Worm (Caenorhabditis elegans) whole organism, midembryonic: ENCODE data around the gene F34D10.8.

ENCODE experiments used
- T22C8.4 ChIP-seq: fragments of 200-800 bp; sonication (Bioruptor generic); IDR thresholded peaks from 2 replicates; pipeline ENCODE4 v1.3.6; 2022; ENCODE audit warnings: missing genetic modification characterization, missing compliant biosample characterization
- cog-1 ChIP-seq: sonication (generic microtip); optimal IDR thresholded peaks from 2 replicates; lab custom pipeline; 2016; ENCODE audit warnings: missing genetic modification characterization, missing compliant biosample characterization
- flt-1 ChIP-seq: fragments of 200-800 bp; sonication (Bioruptor generic); IDR thresholded peaks from 2 replicates; pipeline ENCODE4 v1.3.6; 2022; ENCODE audit warnings: missing genetic modification characterization, missing compliant biosample characterization
- klf-2 ChIP-seq: fragments of 200-800 bp; sonication (Bioruptor generic); conservative IDR thresholded peaks from 2 replicates; pipeline ENCODE4 v1.3.6; 2022; ENCODE audit warnings: missing genetic modification reagents, missing genetic modification characterization, missing compliant biosample characterization
- med-1 ChIP-seq: sonication (generic microtip); optimal IDR thresholded peaks from 2 replicates; lab custom pipeline; 2017; ENCODE audit warnings: missing genetic modification characterization, mild to moderate bottlenecking, missing compliant biosample characterization, antibody characterized with exemption, missing genetic modification reagents; ENCODE audit not compliant: insufficient read depth
- ref-1 ChIP-seq: fragments of 200-800 bp; sonication (Bioruptor generic); conservative IDR thresholded peaks from 2 replicates; pipeline ENCODE4 v1.3.6; 2022; ENCODE audit warnings: missing genetic modification reagents, missing genetic modification characterization, missing compliant biosample characterization
- tab-1 ChIP-seq: fragments of 200-800 bp; sonication (Bioruptor generic); IDR thresholded peaks from 2 replicates; pipeline ENCODE4 v1.3.6; 2022; ENCODE audit warnings: missing genetic modification characterization, missing compliant biosample characterization
- ztf-29 ChIP-seq: fragments of 200-800 bp; sonication (Bioruptor generic); IDR thresholded peaks from 2 replicates; pipeline ENCODE4 v1.3.6; 2022; ENCODE audit warnings: missing genetic modification reagents, missing genetic modification characterization, missing compliant biosample characterization

DNA sequence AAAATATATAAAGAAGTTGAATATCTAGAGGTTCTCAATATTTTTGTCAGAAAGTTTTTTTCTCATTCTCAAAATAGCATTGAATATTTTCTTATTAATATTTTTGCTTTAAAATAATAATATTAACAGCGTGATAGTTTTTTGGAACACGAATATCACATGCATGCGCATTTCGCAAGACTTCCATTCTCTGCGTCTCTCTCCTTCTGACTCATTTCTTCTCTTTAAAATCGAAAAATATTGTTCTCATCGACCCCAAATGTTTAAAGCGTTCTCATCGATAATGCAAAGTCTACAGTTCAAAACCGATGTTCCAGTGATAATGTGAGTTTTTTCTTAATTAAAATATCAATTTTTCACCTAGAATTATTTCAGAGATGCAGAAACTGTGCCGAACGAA lies 27.2 kb upstream of the F34D10.8 start, which contains the start of gene C14B1.3:
- TF ChIP-seq tab-1 (GFP tag; lab: Robert Waterston, UW) = no peak
- no peak for TF ChIP-seq ref-1
- TF ChIP-seq cog-1 (tag; lab: Kevin White, UChicago) = no peak
- no peak for TF ChIP-seq T22C8.4 (GFP tag; lab: Robert Waterston, UW)
- TF ChIP-seq klf-2 = no peak
- no peak for TF ChIP-seq ztf-29 (GFP tag; lab: Robert Waterston, UW)
- no peak for TF ChIP-seq flt-1 (GFP tag; lab: Robert Waterston, UW)
- TF ChIP-seq med-1 (GFP tag; lab: Kevin White, UChicago) = no peak
